Worm (Caenorhabditis elegans) whole organism, late embryonic: Measurements from ENCODE around the gene haf-1.

Source experiments
- C08G9.2 ChIP-seq: sonication (generic microtip); optimal IDR thresholded peaks from 2 replicates; lab custom pipeline; 2016; ENCODE audit warnings: mild to moderate bottlenecking, missing genetic modification characterization, moderate library complexity, missing compliant biosample characterization
- K02D7.2 ChIP-seq: sonication (generic microtip); optimal IDR thresholded peaks from 2 replicates; lab custom pipeline; 2017; ENCODE audit warnings: mild to moderate bottlenecking, missing genetic modification characterization, missing compliant biosample characterization
- ceh-14 ChIP-seq: sonication (generic microtip); optimal IDR thresholded peaks from 2 replicates; lab custom pipeline; 2016; ENCODE audit warnings: missing genotype, missing genetic modification characterization, missing compliant biosample characterization
- ceh-22 ChIP-seq: sonication (generic microtip); optimal IDR thresholded peaks from 2 replicates; lab custom pipeline; 2017; ENCODE audit warnings: missing biosample characterization, missing genetic modification characterization
- dve-1 ChIP-seq: sonication (generic microtip); optimal IDR thresholded peaks from 2 replicates; lab custom pipeline; 2017; ENCODE audit warnings: antibody characterized with exemption, mild to moderate bottlenecking, missing genetic modification characterization, missing compliant biosample characterization
- elt-4 ChIP-seq: sonication (generic microtip); optimal IDR thresholded peaks from 2 replicates; lab custom pipeline; 2016; ENCODE audit warnings: missing genetic modification characterization, missing compliant biosample characterization
- ets-4 ChIP-seq: sonication (generic microtip); optimal IDR thresholded peaks from 2 replicates; lab custom pipeline; 2016; ENCODE audit warnings: missing genetic modification characterization, missing compliant biosample characterization
- fkh-10 ChIP-seq: fragments of 150-350 bp; optimal IDR thresholded peaks from 2 replicates; lab custom pipeline; 2014; ENCODE audit warnings: missing biosample characterization, missing genetic modification reagents, missing genetic modification characterization
- fkh-6 ChIP-seq: sonication (generic microtip); optimal IDR thresholded peaks from 2 replicates; lab custom pipeline; 2016; ENCODE audit warnings: missing genetic modification characterization, missing compliant biosample characterization
- hlh-13 ChIP-seq: fragments of 200-800 bp; sonication (Bioruptor generic); optimal IDR thresholded peaks from 2 replicates; lab custom pipeline; 2018; ENCODE audit warnings: mild to moderate bottlenecking, missing genetic modification characterization, missing compliant biosample characterization
- pros-1 ChIP-seq: fragments of 150-350 bp; optimal IDR thresholded peaks from 2 replicates; lab custom pipeline; 2014; ENCODE audit warnings: missing biosample characterization, missing genetic modification reagents, missing genetic modification characterization
- rnt-1 ChIP-seq: sonication (generic microtip); optimal IDR thresholded peaks from 2 replicates; lab custom pipeline; 2016; ENCODE audit warnings: missing genetic modification characterization, missing compliant biosample characterization
- tbx-2 ChIP-seq: sonication (generic microtip); optimal IDR thresholded peaks from 2 replicates; lab custom pipeline; 2016; ENCODE audit warnings: missing genetic modification characterization, missing compliant biosample characterization

DNA sequence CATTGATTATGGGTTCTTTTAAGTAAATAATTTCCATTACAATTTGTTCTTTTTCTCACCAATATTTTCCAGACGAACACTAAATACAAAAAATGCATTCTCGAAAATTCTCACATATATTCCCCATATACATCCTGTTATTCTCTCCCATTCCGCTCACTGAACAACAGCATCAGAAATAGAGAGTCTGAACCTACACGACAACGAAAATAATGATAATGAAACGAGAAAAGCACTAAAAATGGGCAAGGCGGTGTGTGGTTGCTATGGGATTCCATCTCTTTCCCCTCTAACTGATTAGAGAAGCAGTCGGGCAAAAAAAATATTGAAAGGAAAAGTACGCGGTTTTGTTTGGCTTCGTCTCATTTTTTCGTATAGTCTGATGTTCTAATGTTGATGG is 6.8 kb downstream of the haf-1 start, which contains the start of gene C30H6.12:
- TF ChIP-seq rnt-1 (tag; lab: Kevin White, UChicago), result no peak
- no peak for TF ChIP-seq fkh-6 (tag; lab: Kevin White, UChicago)
- no peak for TF ChIP-seq K02D7.2 (tag; lab: Kevin White, UChicago)
- TF ChIP-seq dve-1, result no peak
- TF ChIP-seq C08G9.2 (tag; lab: Kevin White, UChicago), result no peak
- no peak for TF ChIP-seq pros-1 (tag; lab: Kevin White, UChicago)
- TF ChIP-seq ceh-22 (tag; lab: Kevin White, UChicago), result no peak
- TF ChIP-seq elt-4, result no peak
- no peak for TF ChIP-seq hlh-13 (GFP tag; lab: Kevin White, UChicago)
- no peak for TF ChIP-seq tbx-2 (tag; lab: Kevin White, UChicago)
- TF ChIP-seq ceh-14 (tag; lab: Kevin White, UChicago), result no peak
- TF ChIP-seq fkh-10 (GFP tag; lab: Kevin White, UChicago), result no peak
- TF ChIP-seq ets-4 (tag; lab: Kevin White, UChicago), result no peak
